Fruit fly (Drosophila melanogaster) whole organism, embryonic: ENCODE data around the gene bi.

ENCODE experiments used
- B-H1 ChIP-seq: fragments of 200-800 bp; sonication (Bioruptor generic); IDR thresholded peaks from 3 replicates; pipeline ENCODE4 v1.3.6; 2022; ENCODE audit warnings: missing biosample characterization, missing genetic modification characterization
- BEAF-32 ChIP-seq: fragments of 200-800 bp; sonication (Bioruptor generic); optimal IDR thresholded peaks from 3 replicates; lab custom pipeline; 2017; ENCODE audit warnings: missing biosample characterization, missing genetic modification characterization, mild to moderate bottlenecking, moderate library complexity, missing genetic modification reagents
- Bteb2 ChIP-seq: fragments of 200-800 bp; sonication (Bioruptor generic); optimal IDR thresholded peaks from 2 replicates; lab custom pipeline; 2016; ENCODE audit warnings: missing biosample characterization, missing genetic modification characterization
- CG10462 ChIP-seq: fragments of 200-800 bp; sonication (Bioruptor generic); optimal IDR thresholded peaks from 2 replicates; lab custom pipeline; 2016; ENCODE audit warnings: missing biosample characterization, missing genetic modification characterization
- CG10979 ChIP-seq: fragments of 200-800 bp; sonication (Bioruptor generic); optimal IDR thresholded peaks from 2 replicates; lab custom pipeline; 2018; ENCODE audit warnings: missing biosample characterization, mild to moderate bottlenecking, missing genetic modification characterization, moderate library complexity
- CG13123 ChIP-seq: fragments of 200-800 bp; sonication (Bioruptor generic); optimal IDR thresholded peaks from 2 replicates; lab custom pipeline; 2016; ENCODE audit warnings: missing biosample characterization, missing genetic modification characterization
- CG13287 ChIP-seq: fragments of 200-800 bp; sonication (Bioruptor generic); IDR thresholded peaks from 2 replicates; pipeline ENCODE4 v1.3.6; 2022; ENCODE audit warnings: missing biosample characterization, missing genetic modification characterization; ENCODE audit not compliant: partially characterized antibody
- CG14965 ChIP-seq: fragments of 200-800 bp; sonication (Bioruptor generic); optimal IDR thresholded peaks from 2 replicates; lab custom pipeline; 2016; ENCODE audit warnings: missing biosample characterization, missing genetic modification characterization, borderline replicate concordance
- CG15514 ChIP-seq: fragments of 200-800 bp; sonication (Bioruptor generic); optimal IDR thresholded peaks from 3 replicates; lab custom pipeline; 2017; ENCODE audit warnings: missing biosample characterization, missing genetic modification characterization, mild to moderate bottlenecking, moderate library complexity, missing genetic modification reagents
- CG17612 ChIP-seq: fragments of 200-800 bp; sonication (Bioruptor generic); IDR thresholded peaks from 2 replicates; pipeline ENCODE4 v1.3.6; 2022; ENCODE audit warnings: missing biosample characterization, missing genetic modification characterization
- CG2120 ChIP-seq: fragments of 200-800 bp; sonication (Bioruptor generic); optimal IDR thresholded peaks from 3 replicates; lab custom pipeline; 2016; ENCODE audit warnings: missing biosample characterization, missing genetic modification characterization
- CG30403 ChIP-seq: fragments of 200-800 bp; sonication (Bioruptor generic); optimal IDR thresholded peaks from 3 replicates; lab custom pipeline; 2016; ENCODE audit warnings: missing biosample characterization, missing genetic modification characterization
- CG3065 ChIP-seq: fragments of 200-800 bp; sonication (Bioruptor generic); optimal IDR thresholded peaks from 2 replicates; lab custom pipeline; 2016; ENCODE audit warnings: missing biosample characterization, missing genetic modification characterization
- CG32767 ChIP-seq: fragments of 200-800 bp; sonication (Bioruptor generic); IDR thresholded peaks from 2 replicates; pipeline ENCODE4 v1.3.6; 2022; ENCODE audit warnings: missing biosample characterization, missing genetic modification characterization
- CG4730 ChIP-seq: fragments of 200-800 bp; sonication (Bioruptor generic); IDR thresholded peaks from 2 replicates; pipeline ENCODE4 v1.3.6; 2022; ENCODE audit warnings: missing biosample characterization, missing genetic modification characterization
- CG5953 ChIP-seq: fragments of 200-800 bp; sonication (Bioruptor generic); IDR thresholded peaks from 2 replicates; pipeline ENCODE4 v1.3.6; 2022; ENCODE audit warnings: missing biosample characterization, missing genetic modification characterization
- CG6272 ChIP-seq: fragments of 200-800 bp; sonication (Bioruptor generic); IDR thresholded peaks from 2 replicates; pipeline ENCODE4 v1.3.6; 2022; ENCODE audit warnings: missing biosample characterization, missing genetic modification characterization
- CG6689 ChIP-seq: fragments of 200-800 bp; sonication (Bioruptor generic); IDR thresholded peaks from 2 replicates; pipeline ENCODE4 v1.3.6; 2022; ENCODE audit warnings: missing biosample characterization, missing genetic modification characterization
- CG7271 ChIP-seq: fragments of 200-800 bp; sonication (Bioruptor generic); optimal IDR thresholded peaks from 2 replicates; lab custom pipeline; 2018; ENCODE audit warnings: missing biosample characterization, mild to moderate bottlenecking, missing genetic modification characterization, moderate library complexity
- CG8388 ChIP-seq: fragments of 200-800 bp; sonication (Bioruptor generic); optimal IDR thresholded peaks from 2 replicates; lab custom pipeline; 2019; ENCODE audit warnings: missing biosample characterization, mild to moderate bottlenecking, missing genetic modification characterization, moderate library complexity
- Camta ChIP-seq: fragments of 200-800 bp; sonication (Bioruptor generic); optimal IDR thresholded peaks from 2 replicates; lab custom pipeline; 2016; ENCODE audit warnings: missing biosample characterization, missing genetic modification characterization
- Drgx ChIP-seq: fragments of 200-800 bp; sonication (Bioruptor generic); IDR thresholded peaks from 2 replicates; pipeline ENCODE4 v1.3.6; 2022; ENCODE audit warnings: missing biosample characterization, missing genetic modification characterization
- ERR ChIP-seq: fragments of 200-800 bp; sonication (Bioruptor generic); optimal IDR thresholded peaks from 2 replicates; lab custom pipeline; 2016; ENCODE audit warnings: missing biosample characterization, missing genetic modification characterization
- Fer1 ChIP-seq: fragments of 200-800 bp; sonication (Bioruptor generic); optimal IDR thresholded peaks from 2 replicates; lab custom pipeline; 2017; ENCODE audit warnings: missing biosample characterization, mild to moderate bottlenecking, missing genetic modification characterization
- Hr3 ChIP-seq: fragments of 200-800 bp; sonication (Bioruptor generic); optimal IDR thresholded peaks from 3 replicates; lab custom pipeline; 2016; ENCODE audit warnings: missing biosample characterization, missing genetic modification characterization
- Lim3 ChIP-seq: fragments of 200-800 bp; sonication (Bioruptor generic); IDR thresholded peaks from 2 replicates; pipeline ENCODE4 v1.3.6; 2022; ENCODE audit warnings: missing biosample characterization, missing genetic modification characterization
- NfI ChIP-seq: fragments of 200-800 bp; sonication (Bioruptor generic); optimal IDR thresholded peaks from 3 replicates; lab custom pipeline; 2018; ENCODE audit warnings: missing biosample characterization, mild to moderate bottlenecking, missing genetic modification characterization, moderate library complexity
- Sox102F ChIP-seq: fragments of 200-800 bp; sonication (Bioruptor generic); optimal IDR thresholded peaks from 2 replicates; lab custom pipeline; 2018; ENCODE audit warnings: missing biosample characterization, mild to moderate bottlenecking, missing genetic modification characterization, moderate library complexity
- Spps ChIP-seq: fragments of 200-800 bp; sonication (Bioruptor generic); optimal IDR thresholded peaks from 2 replicates; lab custom pipeline; 2018; ENCODE audit warnings: missing biosample characterization, mild to moderate bottlenecking, missing genetic modification characterization
- TFAM ChIP-seq: fragments of 200-800 bp; sonication (Bioruptor generic); optimal IDR thresholded peaks from 2 replicates; lab custom pipeline; 2017; ENCODE audit warnings: missing biosample characterization, missing genetic modification characterization, inconsistent platforms
- Usf ChIP-seq: fragments of 200-800 bp; sonication (Bioruptor generic); optimal IDR thresholded peaks from 2 replicates; lab custom pipeline; 2017; ENCODE audit warnings: missing genotype, missing biosample characterization, missing genetic modification characterization
- Vsx1 ChIP-seq: fragments of 200-800 bp; sonication (Bioruptor generic); optimal IDR thresholded peaks from 2 replicates; lab custom pipeline; 2017; ENCODE audit warnings: missing biosample characterization, mild to moderate bottlenecking, missing genetic modification characterization, missing genetic modification reagents
- Xbp1 ChIP-seq: fragments of 200-800 bp; sonication (Bioruptor generic); optimal IDR thresholded peaks from 3 replicates; lab custom pipeline; 2016; ENCODE audit warnings: missing biosample characterization, mild to moderate bottlenecking, missing genetic modification characterization
- YL-1 ChIP-seq: fragments of 200-800 bp; sonication (Bioruptor generic); optimal IDR thresholded peaks from 3 replicates; lab custom pipeline; 2017; ENCODE audit warnings: missing biosample characterization, mild to moderate bottlenecking, missing genetic modification characterization
- ab ChIP-seq: fragments of 200-800 bp; sonication (Bioruptor generic); optimal IDR thresholded peaks from 2 replicates; lab custom pipeline; 2016; ENCODE audit warnings: missing biosample characterization, missing genetic modification characterization
- aop ChIP-seq: fragments of 200-800 bp; sonication (Bioruptor generic); IDR thresholded peaks from 2 replicates; pipeline ENCODE4 v1.3.6; 2022; ENCODE audit warnings: missing biosample characterization, missing genetic modification characterization
- chn ChIP-seq: fragments of 200-800 bp; sonication (Bioruptor generic); optimal IDR thresholded peaks from 2 replicates; lab custom pipeline; 2016; ENCODE audit warnings: missing biosample characterization, missing genetic modification characterization
- crp ChIP-seq, 2 experiments: fragments of 200-800 bp; sonication (Bioruptor generic); optimal IDR thresholded peaks; 2 replicates in 1 of 2; 3 replicates in 1 of 2; lab custom pipeline; 2017; ENCODE audit warnings: missing biosample characterization in 2 of 2, missing genetic modification characterization in 2 of 2, mild to moderate bottlenecking in 1 of 2, moderate library complexity in 1 of 2
- dati ChIP-seq: fragments of 200-800 bp; sonication (Bioruptor generic); IDR thresholded peaks from 2 replicates; pipeline ENCODE4 v1.3.6; 2022; ENCODE audit warnings: missing biosample characterization, missing genetic modification characterization
- dimm ChIP-seq: fragments of 200-800 bp; sonication (Bioruptor generic); IDR thresholded peaks from 2 replicates; pipeline ENCODE4 v1.3.6; 2022; ENCODE audit warnings: missing biosample characterization, missing genetic modification characterization
- ewg ChIP-seq: fragments of 200-800 bp; sonication (Bioruptor generic); optimal IDR thresholded peaks from 3 replicates; lab custom pipeline; 2017; ENCODE audit warnings: mild to moderate bottlenecking, missing biosample characterization, missing genetic modification reagents, missing genetic modification characterization
- ftz-f1 ChIP-seq: fragments of 200-800 bp; sonication (Bioruptor generic); optimal IDR thresholded peaks from 2 replicates; lab custom pipeline; 2016; ENCODE audit warnings: missing biosample characterization, missing genetic modification characterization
- hbn ChIP-seq: fragments of 200-800 bp; sonication (Bioruptor generic); IDR thresholded peaks from 2 replicates; pipeline ENCODE4 v1.3.6; 2022; ENCODE audit warnings: missing biosample characterization, missing genetic modification characterization; ENCODE audit not compliant: partially characterized antibody
- kah ChIP-seq: fragments of 200-800 bp; sonication (Bioruptor generic); optimal IDR thresholded peaks from 2 replicates; lab custom pipeline; 2018; ENCODE audit warnings: missing biosample characterization, mild to moderate bottlenecking, missing genetic modification characterization
- klu ChIP-seq: fragments of 200-800 bp; sonication (Bioruptor generic); IDR thresholded peaks from 2 replicates; pipeline ENCODE4 v1.3.6; 2022; ENCODE audit warnings: missing biosample characterization, missing genetic modification characterization
- lbe ChIP-seq: fragments of 200-800 bp; sonication (Bioruptor generic); optimal IDR thresholded peaks from 2 replicates; lab custom pipeline; 2016; ENCODE audit warnings: missing biosample characterization, mild to moderate bottlenecking, missing genetic modification characterization
- p53 ChIP-seq: fragments of 200-800 bp; sonication (Bioruptor generic); optimal IDR thresholded peaks from 2 replicates; lab custom pipeline; 2016; ENCODE audit warnings: missing biosample characterization, missing genetic modification characterization
- peb ChIP-seq: fragments of 200-800 bp; sonication (Bioruptor generic); IDR thresholded peaks from 2 replicates; pipeline ENCODE4 v1.3.6; 2022; ENCODE audit warnings: missing biosample characterization, missing genetic modification characterization
- pros ChIP-seq: fragments of 200-800 bp; sonication (Bioruptor generic); optimal IDR thresholded peaks from 3 replicates; lab custom pipeline; 2019; ENCODE audit warnings: missing biosample characterization, mild to moderate bottlenecking, missing genetic modification characterization, moderate library complexity
- psq ChIP-seq: fragments of 200-800 bp; sonication (Bioruptor generic); optimal IDR thresholded peaks from 2 replicates; lab custom pipeline; 2017; ENCODE audit warnings: missing biosample characterization, missing genetic modification characterization
- sens ChIP-seq: fragments of 200-800 bp; sonication (Bioruptor generic); peaks from one replicate; lab custom pipeline; 2016; ENCODE audit warnings: missing biosample characterization, missing genetic modification characterization
- seq ChIP-seq: fragments of 200-800 bp; sonication (Bioruptor generic); IDR thresholded peaks from 2 replicates; pipeline ENCODE4 v1.3.6; 2022; ENCODE audit warnings: missing biosample characterization, missing genetic modification characterization

Gene bi

DNA sequence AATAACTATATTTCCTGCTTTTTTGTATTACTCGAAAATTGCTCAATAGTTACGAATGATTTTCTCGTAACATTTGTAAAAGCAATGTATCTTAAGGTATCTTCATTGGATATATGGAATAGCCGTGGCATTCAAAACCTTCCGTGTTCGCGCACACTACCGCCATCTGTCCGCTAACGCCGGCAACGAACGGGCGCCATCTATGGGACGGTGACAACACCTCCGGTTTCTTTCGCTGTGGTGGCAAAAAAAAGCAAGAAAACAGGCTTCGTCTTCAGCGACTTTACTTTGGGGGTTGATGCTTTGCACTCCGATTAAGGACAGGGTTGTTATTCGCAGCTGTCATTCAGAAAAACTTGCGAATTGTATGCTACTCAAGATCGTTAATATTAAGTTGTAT lies 94.5 kb downstream of the bi start (continued):
- TF ChIP-seq chn (GFP tag; lab: Kevin White, UChicago): peak; percentile 71
- no peak for TF ChIP-seq dati
- TF ChIP-seq Spps (tag; lab: Kevin White, UChicago): no peak
- TF ChIP-seq pros (GFP tag; lab: Kevin White, UChicago): peak; percentile 87
- peak; percentile 46; the same call in 1 of the 2 replicates for TF ChIP-seq CG6689 (GFP tag; lab: Robert Waterston, UW)
- TF ChIP-seq sens (GFP tag; lab: Kevin White, UChicago): peak; percentile 90
- TF ChIP-seq ewg (GFP tag; lab: Kevin White, UChicago): peak; percentile 61
- no peak for TF ChIP-seq lbe (GFP tag; lab: Kevin White, UChicago)
- TF ChIP-seq NfI (GFP tag; lab: Kevin White, UChicago): peak; percentile 77
- peak; percentile 70 for TF ChIP-seq CG5953 (GFP tag; lab: Robert Waterston, UW)
- TF ChIP-seq Usf: no peak
- peak; percentile 35 for TF ChIP-seq kah
- no peak for TF ChIP-seq YL-1
- peak; percentile 97 for TF ChIP-seq CG14965
- peak; percentile 56 for TF ChIP-seq Hr3 (GFP tag; lab: Kevin White, UChicago)
- no peak for TF ChIP-seq Lim3 (GFP tag; lab: Robert Waterston, UW)
- TF ChIP-seq ab (GFP tag; lab: Kevin White, UChicago): no peak
- TF ChIP-seq Fer1 (GFP tag; lab: Kevin White, UChicago): no peak
- peak; percentile 49 for TF ChIP-seq CG30403
- TF ChIP-seq CG13123 (GFP tag; lab: Kevin White, UChicago): no peak
- peak; percentile 42 for TF ChIP-seq Camta (GFP tag; lab: Kevin White, UChicago)
- peak; percentile 46 for TF ChIP-seq CG10979
- TF ChIP-seq CG6272 (GFP tag; lab: Robert Waterston, UW): no peak
- TF ChIP-seq TFAM (GFP tag; lab: Kevin White, UChicago): no peak
- TF ChIP-seq CG8388 (GFP tag; lab: Kevin White, UChicago): peak; percentile 40
- TF ChIP-seq Vsx1 (GFP tag; lab: Kevin White, UChicago): peak; percentile 45
- TF ChIP-seq Drgx (GFP tag; lab: Robert Waterston, UW): no peak
- no peak for TF ChIP-seq CG32767 (GFP tag; lab: Robert Waterston, UW)
- TF ChIP-seq CG4730 (GFP tag; lab: Robert Waterston, UW): peak; percentile 33
- no peak for TF ChIP-seq B-H1 (GFP tag; lab: Robert Waterston, UW)
- peak; percentile 75 for TF ChIP-seq Xbp1 (GFP tag; lab: Kevin White, UChicago)
- no peak for TF ChIP-seq BEAF-32 (GFP tag; lab: Kevin White, UChicago)
- TF ChIP-seq CG3065 (GFP tag; lab: Kevin White, UChicago): peak; percentile 23
- TF ChIP-seq CG7271 (tag; lab: Kevin White, UChicago): no peak
- no peak for TF ChIP-seq klu (GFP tag; lab: Robert Waterston, UW)
- no peak for TF ChIP-seq psq (GFP tag; lab: Kevin White, UChicago)
- peak; percentile 43; the same call in 1 of the 2 replicates for TF ChIP-seq dimm (GFP tag; lab: Robert Waterston, UW)
- TF ChIP-seq CG10462 (GFP tag; lab: Kevin White, UChicago): no peak
- TF ChIP-seq crp (GFP tag; optimal IDR thresholded peaks at IDR 0.05; lab: Kevin White, UChicago): no peak
- TF ChIP-seq p53 (GFP tag; lab: Kevin White, UChicago): peak; percentile 55
- TF ChIP-seq Bteb2 (GFP tag; lab: Kevin White, UChicago): no peak
- TF ChIP-seq seq (GFP tag; lab: Robert Waterston, UW): peak; percentile 80
- TF ChIP-seq CG17612 (GFP tag; lab: Robert Waterston, UW): no peak
- TF ChIP-seq hbn (GFP tag; lab: Robert Waterston, UW): no peak
- no peak for TF ChIP-seq ERR
- TF ChIP-seq aop (GFP tag; lab: Robert Waterston, UW): no peak
- TF ChIP-seq CG13287 (GFP tag; lab: Robert Waterston, UW): no peak
- TF ChIP-seq Sox102F: peak; percentile 58
- no peak for TF ChIP-seq CG2120 (GFP tag; lab: Kevin White, UChicago)
- 0 out of 2 replicates have a peak, but pooled peaks have one; percentile 20 for TF ChIP-seq peb (GFP tag; lab: Robert Waterston, UW)
- TF ChIP-seq CG15514 (GFP tag; lab: Kevin White, UChicago): peak; percentile 8
- no peak for TF ChIP-seq ftz-f1 (GFP tag; lab: Kevin White, UChicago)
